Fruit fly (Drosophila melanogaster) whole organism, prepupa: Measurements from ENCODE around the gene TwdlF.

ENCODE experiments used
- Blimp-1 ChIP-seq: fragments of 200-800 bp; sonication (Bioruptor generic); optimal IDR thresholded peaks from 3 replicates; lab custom pipeline; 2017; ENCODE audit warnings: missing biosample characterization, missing genetic modification characterization, mild to moderate bottlenecking, moderate library complexity, missing genetic modification reagents
- CG10631 ChIP-seq: fragments of 200-800 bp; sonication (Bioruptor generic); optimal IDR thresholded peaks from 2 replicates; lab custom pipeline; 2016; ENCODE audit warnings: missing biosample characterization, missing genetic modification characterization
- CG10669 ChIP-seq: fragments of 200-800 bp; sonication (Bioruptor generic); optimal IDR thresholded peaks from 3 replicates; lab custom pipeline; 2018; ENCODE audit warnings: missing biosample characterization, mild to moderate bottlenecking, missing genetic modification characterization, moderate library complexity
- CG11294 ChIP-seq: fragments of 200-800 bp; sonication (Bioruptor generic); IDR thresholded peaks from 2 replicates; pipeline ENCODE4 v1.3.6; 2022; ENCODE audit warnings: missing biosample characterization, missing genetic modification characterization
- CG11902 ChIP-seq: fragments of 200-800 bp; sonication (Bioruptor generic); optimal IDR thresholded peaks from 3 replicates; lab custom pipeline; 2016; ENCODE audit warnings: missing biosample characterization, missing genetic modification characterization
- CG1621 ChIP-seq: fragments of 200-800 bp; sonication (Bioruptor generic); optimal IDR thresholded peaks from 3 replicates; lab custom pipeline; 2018; ENCODE audit warnings: missing biosample characterization, mild to moderate bottlenecking, missing genetic modification characterization
- CG16779 ChIP-seq: fragments of 200-800 bp; sonication (Bioruptor generic); optimal IDR thresholded peaks from 3 replicates; lab custom pipeline; 2017; ENCODE audit warnings: missing biosample characterization, mild to moderate bottlenecking, missing genetic modification characterization
- CG3032 ChIP-seq: fragments of 200-800 bp; optimal IDR thresholded peaks from 2 replicates; lab custom pipeline; 2019; ENCODE audit warnings: missing biosample characterization, mild to moderate bottlenecking, missing genetic modification characterization, moderate library complexity
- CG31627 ChIP-seq: fragments of 200-800 bp; sonication (Bioruptor generic); optimal IDR thresholded peaks from 3 replicates; lab custom pipeline; 2016; ENCODE audit warnings: missing biosample characterization, missing genetic modification characterization
- CG32006 ChIP-seq: fragments of 200-800 bp; sonication (Bioruptor generic); optimal IDR thresholded peaks from 3 replicates; lab custom pipeline; 2017; ENCODE audit warnings: missing biosample characterization, mild to moderate bottlenecking, missing genetic modification characterization
- CG34406 ChIP-seq: fragments of 200-800 bp; sonication (Bioruptor generic); optimal IDR thresholded peaks from 3 replicates; lab custom pipeline; 2016; ENCODE audit warnings: missing biosample characterization, missing genetic modification characterization
- CG3919 ChIP-seq: fragments of 200-800 bp; sonication (Bioruptor generic); optimal IDR thresholded peaks from 3 replicates; lab custom pipeline; 2016; ENCODE audit warnings: missing biosample characterization, missing genetic modification characterization
- CG4318 ChIP-seq: fragments of 200-800 bp; sonication (Bioruptor generic); optimal IDR thresholded peaks from 3 replicates; lab custom pipeline; 2017; ENCODE audit warnings: missing biosample characterization, mild to moderate bottlenecking, missing genetic modification characterization
- CG6163 ChIP-seq: fragments of 200-800 bp; sonication (Bioruptor generic); IDR thresholded peaks from 3 replicates; pipeline ENCODE4 v1.3.6; 2022; ENCODE audit warnings: missing biosample characterization, missing genetic modification characterization
- CG6276 ChIP-seq: fragments of 200-800 bp; sonication (Bioruptor generic); optimal IDR thresholded peaks from 2 replicates; lab custom pipeline; 2017; ENCODE audit warnings: missing biosample characterization, mild to moderate bottlenecking, missing genetic modification characterization
- CG6792 ChIP-seq: fragments of 200-800 bp; sonication (Bioruptor generic); optimal IDR thresholded peaks from 3 replicates; lab custom pipeline; 2016; ENCODE audit warnings: missing biosample characterization, missing genetic modification characterization
- CG6808 ChIP-seq: fragments of 200-800 bp; sonication (Bioruptor generic); optimal IDR thresholded peaks from 3 replicates; lab custom pipeline; 2017; ENCODE audit warnings: missing biosample characterization, missing genetic modification characterization, mild to moderate bottlenecking, moderate library complexity, missing genetic modification reagents
- CG6854 ChIP-seq: fragments of 200-800 bp; sonication (Bioruptor generic); optimal IDR thresholded peaks from 2 replicates; lab custom pipeline; 2017; ENCODE audit warnings: missing biosample characterization, mild to moderate bottlenecking, missing genetic modification characterization
- CG7368 ChIP-seq: fragments of 200-800 bp; sonication (Bioruptor generic); optimal IDR thresholded peaks from 3 replicates; lab custom pipeline; 2016; ENCODE audit warnings: missing biosample characterization, missing genetic modification characterization
- CG8119 ChIP-seq: fragments of 200-800 bp; sonication (Bioruptor generic); IDR thresholded peaks from 3 replicates; pipeline ENCODE4 v1.3.6; 2022; ENCODE audit warnings: missing biosample characterization, missing genetic modification characterization
- CG8319 ChIP-seq: fragments of 200-800 bp; sonication (Bioruptor generic); optimal IDR thresholded peaks from 3 replicates; lab custom pipeline; 2016; ENCODE audit warnings: missing biosample characterization, missing genetic modification characterization
- CG8632 ChIP-seq: fragments of 200-800 bp; sonication (Bioruptor generic); optimal IDR thresholded peaks from 3 replicates; lab custom pipeline; 2016; ENCODE audit warnings: missing biosample characterization, missing genetic modification characterization
- CG9139 ChIP-seq: fragments of 200-800 bp; sonication (Bioruptor generic); optimal IDR thresholded peaks from 3 replicates; lab custom pipeline; 2017; ENCODE audit warnings: missing biosample characterization, mild to moderate bottlenecking, missing genetic modification characterization
- Eip78C ChIP-seq: fragments of 200-800 bp; sonication (Bioruptor generic); peaks from one replicate; lab custom pipeline; 2016; ENCODE audit warnings: missing biosample characterization, missing genetic modification characterization
- Eip93F ChIP-seq: fragments of 200-800 bp; sonication (Bioruptor generic); optimal IDR thresholded peaks from 2 replicates; lab custom pipeline; 2016; ENCODE audit warnings: missing biosample characterization, mild to moderate bottlenecking, missing genetic modification characterization
- Ets96B ChIP-seq: fragments of 200-800 bp; optimal IDR thresholded peaks from 2 replicates; lab custom pipeline; 2019; ENCODE audit warnings: missing biosample characterization, mild to moderate bottlenecking, missing genetic modification characterization, moderate library complexity
- Gug ChIP-seq: fragments of 200-800 bp; sonication (Bioruptor generic); IDR thresholded peaks from 2 replicates; pipeline ENCODE4 v1.3.6; 2022; ENCODE audit warnings: missing biosample characterization, missing genetic modification characterization
- Hr38 ChIP-seq: sonication (Bioruptor generic); optimal IDR thresholded peaks from 2 replicates; lab custom pipeline; 2016; ENCODE audit warnings: missing biosample characterization, missing genetic modification characterization
- Hr4 ChIP-seq: fragments of 200-800 bp; sonication (Bioruptor generic); optimal IDR thresholded peaks from 3 replicates; lab custom pipeline; 2016; ENCODE audit warnings: missing biosample characterization, missing genetic modification characterization
- OdsH ChIP-seq: fragments of 200-800 bp; sonication (Bioruptor generic); optimal IDR thresholded peaks from 3 replicates; lab custom pipeline; 2016; ENCODE audit warnings: missing biosample characterization, missing genetic modification characterization
- Smox ChIP-seq: fragments of 200-800 bp; sonication (Bioruptor generic); optimal IDR thresholded peaks from 3 replicates; lab custom pipeline; 2016; ENCODE audit warnings: missing biosample characterization, missing genetic modification characterization
- Sox102F ChIP-seq: fragments of 200-800 bp; sonication (Bioruptor generic); optimal IDR thresholded peaks from 2 replicates; lab custom pipeline; 2016; ENCODE audit warnings: missing biosample characterization, mild to moderate bottlenecking, missing genetic modification characterization
- Sox15 ChIP-seq: fragments of 200-800 bp; sonication (Bioruptor generic); optimal IDR thresholded peaks from 3 replicates; lab custom pipeline; 2016; ENCODE audit warnings: missing biosample characterization, missing genetic modification characterization
- dsx ChIP-seq: fragments of 200-800 bp; optimal IDR thresholded peaks from 3 replicates; lab custom pipeline; 2019; ENCODE audit warnings: missing biosample characterization, mild to moderate bottlenecking, missing genetic modification characterization, moderate library complexity; ENCODE audit not compliant: poor library complexity, severe bottlenecking
- eg ChIP-seq: fragments of 200-800 bp; sonication (Bioruptor generic); IDR thresholded peaks from 3 replicates; pipeline ENCODE4 v1.3.6; 2022; ENCODE audit warnings: missing biosample characterization, missing genetic modification characterization
- esn ChIP-seq: fragments of 200-800 bp; sonication (Bioruptor generic); optimal IDR thresholded peaks from 2 replicates; lab custom pipeline; 2016; ENCODE audit warnings: missing biosample characterization, mild to moderate bottlenecking, missing genetic modification characterization, moderate library complexity
- fd59A ChIP-seq: fragments of 200-800 bp; sonication (Bioruptor generic); optimal IDR thresholded peaks from 2 replicates; lab custom pipeline; 2017; ENCODE audit warnings: missing biosample characterization, mild to moderate bottlenecking, missing genetic modification characterization, missing genetic modification reagents
- fd85E ChIP-seq: fragments of 200-800 bp; sonication (Bioruptor generic); optimal IDR thresholded peaks from 3 replicates; lab custom pipeline; 2016; ENCODE audit warnings: missing biosample characterization, missing genetic modification characterization
- fkh ChIP-seq: fragments of 200-800 bp; sonication (Bioruptor generic); optimal IDR thresholded peaks from 3 replicates; lab custom pipeline; 2017; ENCODE audit warnings: missing biosample characterization, mild to moderate bottlenecking, missing genetic modification characterization, moderate library complexity
- salr ChIP-seq, 2 experiments: fragments of 200-800 bp; sonication (Bioruptor generic); optimal IDR thresholded peaks; 3 replicates each; lab custom pipeline; 2016 to 2018; ENCODE audit warnings: missing biosample characterization in 2 of 2, missing genetic modification characterization in 2 of 2, mild to moderate bottlenecking in 1 of 2
- ss ChIP-seq, 2 experiments: fragments of 200-800 bp; sonication (Bioruptor generic); optimal IDR thresholded peaks; 2 replicates in 1 of 2; 3 replicates in 1 of 2; lab custom pipeline; 2017 to 2018; ENCODE audit warnings: mild to moderate bottlenecking in 2 of 2, missing biosample characterization in 2 of 2, missing genetic modification characterization in 2 of 2, moderate library complexity in 1 of 2
- vri ChIP-seq: fragments of 200-800 bp; sonication (Bioruptor generic); optimal IDR thresholded peaks from 3 replicates; lab custom pipeline; 2016; ENCODE audit warnings: missing biosample characterization, mild to moderate bottlenecking, missing genetic modification characterization

The TwdlF gene

DNA sequence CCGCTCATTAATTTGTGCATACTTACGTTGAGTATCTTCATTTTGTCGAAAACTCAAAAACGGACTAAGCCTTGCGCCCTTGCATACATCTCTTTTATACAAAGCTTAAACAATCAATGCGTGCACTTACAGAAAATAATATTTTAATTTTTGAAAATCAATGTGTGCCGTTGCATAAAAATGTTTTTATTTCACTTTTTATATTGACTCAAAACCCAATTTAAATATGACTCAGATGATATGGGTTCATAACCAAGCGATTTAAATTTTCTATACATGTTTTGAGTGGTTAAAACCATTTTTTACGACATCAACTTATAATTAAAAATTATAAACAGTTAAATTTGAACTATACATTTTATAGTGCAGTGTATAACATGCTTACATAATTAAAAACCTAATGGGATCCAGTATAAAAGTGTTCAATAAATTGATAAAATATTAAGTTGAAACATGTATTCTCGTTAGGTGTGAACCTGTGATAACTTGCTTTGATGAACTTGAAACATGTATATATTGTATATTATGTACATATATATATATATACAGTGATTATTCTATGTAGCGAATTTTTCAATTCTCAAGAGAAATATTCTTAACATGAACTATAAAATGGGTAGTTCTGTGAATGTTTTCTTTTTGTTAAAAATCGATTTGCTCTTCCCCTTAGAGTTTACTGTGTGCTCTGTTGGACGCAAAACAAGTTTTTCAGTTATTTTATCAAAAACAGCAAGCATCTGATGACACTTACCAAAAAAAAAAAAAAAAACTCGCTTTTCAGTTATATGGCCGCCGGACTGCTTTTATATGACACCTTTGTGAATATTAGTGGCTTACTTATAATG is 3.5 kb upstream of the TwdlF start, which contains the start of gene CG34305 (continued):
- TF ChIP-seq CG6854 (no peak), CG11902 (GFP tag; lab: Kevin White, UChicago) (peak; percentile 9), OdsH (peak; percentile 42), CG11294 (GFP tag; lab: Robert Waterston, UW) (no peak), CG16779 (tag; lab: Kevin White, UChicago) (no peak), CG8632 (peak; percentile 13), fd85E (GFP tag; lab: Kevin White, UChicago) (no peak), ss (GFP tag; optimal IDR thresholded peaks at IDR 0.05; lab: Kevin White, UChicago) (no peak), CG34406 (peak; percentile 38), fd59A (GFP tag; lab: Kevin White, UChicago) (no peak), CG6276 (GFP tag; lab: Kevin White, UChicago) (no peak), CG7368 (GFP tag; lab: Kevin White, UChicago) (no peak), CG31627 (GFP tag; lab: Kevin White, UChicago) (peak; percentile 20), CG6163 (GFP tag; lab: Robert Waterston, UW) (no peak), Smox (GFP tag; lab: Kevin White, UChicago) (peak; percentile 39), salr (GFP tag; optimal IDR thresholded peaks at IDR 0.05; lab: Kevin White, UChicago) (no peak), CG1621 (tag; lab: Kevin White, UChicago) (no peak), CG4318 (GFP tag; lab: Kevin White, UChicago) (no peak), Eip78C (GFP tag; lab: Kevin White, UChicago) (peak; percentile 84), eg (GFP tag; lab: Robert Waterston, UW) (no peak), CG8119 (no peak), Sox15 (GFP tag; lab: Kevin White, UChicago) (no peak), fkh (no peak)
- TF ChIP-seq, all 60 proteins: peak for 28

DNA sequence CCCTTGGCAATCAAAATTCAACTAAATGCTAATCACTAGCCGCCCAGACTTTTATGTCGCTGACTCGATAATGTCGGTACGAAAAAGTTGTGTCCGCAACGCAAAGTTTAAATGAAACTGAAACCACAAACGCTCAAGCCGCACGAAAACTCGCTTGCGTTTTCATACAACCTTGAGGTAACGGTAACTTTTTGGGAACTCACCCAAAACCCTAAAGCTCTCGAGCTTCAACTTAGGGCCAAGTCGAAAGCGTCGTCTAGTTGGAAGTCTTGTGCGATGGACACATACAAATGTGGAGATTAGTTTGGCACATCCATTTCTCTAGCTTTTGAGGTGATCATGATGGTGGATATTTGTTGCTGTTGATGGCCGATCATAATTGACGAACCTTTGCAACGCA is 3.1 kb downstream of the TwdlF start:
- TF ChIP-seq CG1621 (tag; lab: Kevin White, UChicago) (no peak), Gug (no peak), OdsH (no peak), ss (GFP tag; optimal IDR thresholded peaks at IDR 0.05; lab: Kevin White, UChicago) (no peak), CG9139 (no peak), CG3919 (GFP tag; lab: Kevin White, UChicago) (no peak), Sox15 (GFP tag; lab: Kevin White, UChicago) (no peak), CG6276 (GFP tag; lab: Kevin White, UChicago) (no peak), vri (GFP tag; lab: Kevin White, UChicago) (no peak), CG3032 (tag; lab: Kevin White, UChicago) (no peak), CG34406 (no peak), salr (GFP tag; optimal IDR thresholded peaks at IDR 0.05; lab: Kevin White, UChicago) (no peak), CG10631 (GFP tag; lab: Kevin White, UChicago) (no peak), CG6854 (no peak), CG10669 (no peak), CG6792 (no peak), Smox (GFP tag; lab: Kevin White, UChicago) (no peak), CG8119 (no peak), esn (GFP tag; lab: Kevin White, UChicago) (no peak), CG16779 (tag; lab: Kevin White, UChicago) (no peak)

DNA sequence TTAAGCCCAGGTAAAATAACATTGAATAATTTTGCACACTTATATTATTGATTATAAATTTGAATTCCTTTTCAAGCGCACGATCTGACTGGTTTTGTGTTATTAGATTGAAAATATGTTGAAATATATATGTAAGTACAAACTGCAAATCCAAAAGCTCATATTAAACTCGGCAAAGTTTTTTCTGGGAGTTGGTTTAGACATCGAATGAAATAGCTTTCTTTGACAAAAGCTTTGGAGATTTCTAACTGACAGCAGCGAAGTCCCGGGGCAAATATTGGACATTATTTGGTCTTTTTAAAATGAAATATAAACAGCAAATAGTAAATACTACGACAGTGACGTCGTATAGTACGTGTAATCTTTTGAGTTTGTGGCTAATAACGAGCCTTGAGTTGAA is 4.4 kb downstream of the TwdlF start, which contains the start of gene TwdlG:
TwdlG (minus strand) TSS at position 101 of the 400 bp plus-strand sequence.
- TF ChIP-seq fd85E (GFP tag; lab: Kevin White, UChicago) (no peak), Hr4 (GFP tag; lab: Kevin White, UChicago) (no peak), Gug (no peak), CG6792 (no peak), Ets96B (no peak), CG16779 (tag; lab: Kevin White, UChicago) (no peak), eg (GFP tag; lab: Robert Waterston, UW) (no peak), salr (GFP tag; optimal IDR thresholded peaks at IDR 0.05; lab: Kevin White, UChicago) (no peak), dsx (GFP tag; lab: Kevin White, UChicago) (no peak), CG8319 (GFP tag; lab: Kevin White, UChicago) (no peak), Sox102F (GFP tag; lab: Kevin White, UChicago) (no peak), CG32006 (GFP tag; lab: Kevin White, UChicago) (no peak), Hr38 (GFP tag; lab: Kevin White, UChicago) (no peak), esn (GFP tag; lab: Kevin White, UChicago) (no peak), CG10669 (no peak), Blimp-1 (GFP tag; lab: Kevin White, UChicago) (no peak), CG6163 (GFP tag; lab: Robert Waterston, UW) (no peak), CG3919 (GFP tag; lab: Kevin White, UChicago) (no peak), CG6808 (GFP tag; lab: Kevin White, UChicago) (no peak), Eip93F (GFP tag; lab: Kevin White, UChicago) (no peak)
